Worm (Caenorhabditis elegans) whole organism, midembryonic: ENCODE results near the gene nrde-2.

ENCODE experiments used
- T22C8.4 ChIP-seq: fragments of 200-800 bp; sonication (Bioruptor generic); IDR thresholded peaks from 2 replicates; pipeline ENCODE4 v1.3.6; 2022; ENCODE audit warnings: missing genetic modification characterization, missing compliant biosample characterization
- cog-1 ChIP-seq: sonication (generic microtip); optimal IDR thresholded peaks from 2 replicates; lab custom pipeline; 2016; ENCODE audit warnings: missing genetic modification characterization, missing compliant biosample characterization
- flt-1 ChIP-seq: fragments of 200-800 bp; sonication (Bioruptor generic); IDR thresholded peaks from 2 replicates; pipeline ENCODE4 v1.3.6; 2022; ENCODE audit warnings: missing genetic modification characterization, missing compliant biosample characterization
- klf-2 ChIP-seq: fragments of 200-800 bp; sonication (Bioruptor generic); conservative IDR thresholded peaks from 2 replicates; pipeline ENCODE4 v1.3.6; 2022; ENCODE audit warnings: missing genetic modification reagents, missing genetic modification characterization, missing compliant biosample characterization
- med-1 ChIP-seq: sonication (generic microtip); optimal IDR thresholded peaks from 2 replicates; lab custom pipeline; 2017; ENCODE audit warnings: missing genetic modification characterization, mild to moderate bottlenecking, missing compliant biosample characterization, antibody characterized with exemption, missing genetic modification reagents; ENCODE audit not compliant: insufficient read depth
- tab-1 ChIP-seq: fragments of 200-800 bp; sonication (Bioruptor generic); IDR thresholded peaks from 2 replicates; pipeline ENCODE4 v1.3.6; 2022; ENCODE audit warnings: missing genetic modification characterization, missing compliant biosample characterization
- ztf-23 ChIP-seq: fragments of 200-800 bp; sonication (Bioruptor generic); IDR thresholded peaks from 2 replicates; pipeline ENCODE4 v1.3.6; 2022; ENCODE audit warnings: missing genetic modification reagents, missing genetic modification characterization, missing compliant biosample characterization
- ztf-29 ChIP-seq: fragments of 200-800 bp; sonication (Bioruptor generic); IDR thresholded peaks from 2 replicates; pipeline ENCODE4 v1.3.6; 2022; ENCODE audit warnings: missing genetic modification reagents, missing genetic modification characterization, missing compliant biosample characterization

DNA sequence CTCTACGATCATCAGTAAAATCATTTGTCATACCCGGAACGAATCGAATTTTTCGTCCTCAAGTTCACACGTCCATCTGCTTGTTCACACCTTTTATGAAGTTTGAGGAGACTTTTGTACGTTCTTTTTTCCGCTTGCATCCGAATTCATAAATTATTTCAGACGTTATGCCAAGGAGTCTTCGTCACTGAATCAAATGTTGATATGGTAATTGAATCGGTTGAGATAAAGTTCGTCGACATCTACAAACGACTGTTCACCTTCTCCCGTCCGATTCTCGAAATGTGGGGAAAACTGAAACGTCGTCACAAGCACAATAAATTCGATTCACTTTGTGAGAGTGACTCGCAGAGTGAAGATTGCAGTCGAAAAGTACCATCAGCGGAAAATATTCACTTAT is 4.6 kb upstream of the nrde-2 start:
- TF ChIP-seq ztf-29 (GFP tag; lab: Robert Waterston, UW) (no peak), cog-1 (no peak), flt-1 (GFP tag; lab: Robert Waterston, UW) (no peak), med-1 (GFP tag; lab: Kevin White, UChicago) (no peak), tab-1 (GFP tag; lab: Robert Waterston, UW) (no peak), klf-2 (GFP tag; lab: Robert Waterston, UW) (no peak), T22C8.4 (GFP tag; lab: Robert Waterston, UW) (no peak), ztf-23 (GFP tag; lab: Robert Waterston, UW) (no peak)
